Worm (Caenorhabditis elegans): ENCODE results near the gene R01E6.5.

ce11 chrX:13542757-13543156 lies 5.9 kb downstream of the R01E6.5 start:
- no peak for TF ChIP-seq T22C8.4 (GFP tag; IDR thresholded peaks at IDR 0.05)
- TF ChIP-seq flt-1 (GFP tag; IDR thresholded peaks at IDR 0.05), result no peak
- no peak for TF ChIP-seq cog-1 (tag; optimal IDR thresholded peaks at IDR 0.05)
- no peak for TF ChIP-seq klf-2 (GFP tag; conservative IDR thresholded peaks at IDR 0.05)
